Fruit fly (Drosophila melanogaster): Measurements from ENCODE around the gene CG13771.

The CG13771 gene

dm6 chr2L:6683992-6684882 is 20.8 kb upstream of the CG13771 start, which contains the start of gene Nhe3 (continued):
- TF ChIP-seq corto (GFP tag; optimal IDR thresholded peaks at IDR 0.05) (no peak), CG10267 (tag; optimal IDR thresholded peaks at IDR 0.05) (peak; percentile 72), CG8388 (GFP tag; optimal IDR thresholded peaks at IDR 0.05) (peak; percentile 71), wek (GFP tag; optimal IDR thresholded peaks at IDR 0.05) (no peak), CG10979 (tag; optimal IDR thresholded peaks at IDR 0.05) (peak; percentile 73), Sox100B (GFP tag; optimal IDR thresholded peaks at IDR 0.05) (peak; percentile 81), bigmax (GFP tag; optimal IDR thresholded peaks at IDR 0.05) (no peak), stc (GFP tag; IDR thresholded peaks at IDR 0.05) (peak; percentile 74), Hsf (GFP tag; optimal IDR thresholded peaks at IDR 0.05) (peak; percentile 90), maf-S (GFP tag; optimal IDR thresholded peaks at IDR 0.05) (peak; percentile 59), Hr3 (GFP tag; optimal IDR thresholded peaks at IDR 0.05) (peak; percentile 81), CG34422 (GFP tag; IDR thresholded peaks at IDR 0.05) (peak; percentile 77), CG10274 (GFP tag; optimal IDR thresholded peaks at IDR 0.05) (peak; percentile 36), salm (tag; optimal IDR thresholded peaks at IDR 0.05) (peak; percentile 74), CG16779 (GFP tag; IDR thresholded peaks at IDR 0.05) (peak; percentile 57; the same call in 1 of the 2 replicates), pho (GFP tag; optimal IDR thresholded peaks at IDR 0.05) (peak; percentile 87), CG31224 (GFP tag; IDR thresholded peaks at IDR 0.05) (peak; percentile 63), Fer3 (tag; optimal IDR thresholded peaks at IDR 0.05) (peak; percentile 70), fu2 (GFP tag; optimal IDR thresholded peaks at IDR 0.05) (peak; percentile 78), CG12104 (GFP tag; optimal IDR thresholded peaks at IDR 0.05) (peak; percentile 73), D (optimal IDR thresholded peaks at IDR 0.05) (no peak), D (GFP tag; optimal IDR thresholded peaks at IDR 0.05) (peak; percentile 66), CG15696 (tag; optimal IDR thresholded peaks at IDR 0.05) (peak; percentile 72), lilli (GFP tag; optimal IDR thresholded peaks at IDR 0.05) (peak; percentile 90), gsb (GFP tag; IDR thresholded peaks at IDR 0.05) (peak; percentile 60), CG16863 (GFP tag; optimal IDR thresholded peaks at IDR 0.05) (peak; percentile 77), dati (GFP tag; IDR thresholded peaks at IDR 0.05) (peak; percentile 36; the same call in 1 of the 2 replicates), Ada2b (GFP tag; IDR thresholded peaks at IDR 0.05) (peak; percentile 66), CG17802 (tag; optimal IDR thresholded peaks at IDR 0.05) (peak; percentile 26), her (GFP tag; optimal IDR thresholded peaks at IDR 0.05) (peak; percentile 37), CG1832 (GFP tag; optimal IDR thresholded peaks at IDR 0.05) (no peak), ewg (GFP tag; optimal IDR thresholded peaks at IDR 0.05) (peak; percentile 73), phol (tag; optimal IDR thresholded peaks at IDR 0.05) (peak; percentile 81), Aef1 (GFP tag; IDR thresholded peaks at IDR 0.05) (peak; percentile 89), CG8359 (GFP tag; optimal IDR thresholded peaks at IDR 0.05; ENCODE audit: borderline replicate concordance) (peak; percentile 24), hb (GFP tag; IDR thresholded peaks at IDR 0.05; ENCODE audit: partially characterized antibody) (no peak), CG4404 (GFP tag; IDR thresholded peaks at IDR 0.05) (peak; percentile 76), CG2889 (GFP tag; IDR thresholded peaks at IDR 0.05) (peak; percentile 78; the same call in 2 of the 3 replicates), cwo (GFP tag; optimal IDR thresholded peaks at IDR 0.05) (peak; percentile 55), gcm2 (GFP tag; optimal IDR thresholded peaks at IDR 0.05) (peak; percentile 50), nau (GFP tag; optimal IDR thresholded peaks at IDR 0.05) (peak; percentile 58), Awh (GFP tag; IDR thresholded peaks at IDR 0.05) (peak; percentile 76), CG2678 (tag; optimal IDR thresholded peaks at IDR 0.05) (peak; percentile 82), nom (GFP tag; optimal IDR thresholded peaks at IDR 0.05) (peak; percentile 49), CG18262 (tag; optimal IDR thresholded peaks at IDR 0.05) (peak; percentile 78), mld (GFP tag; IDR thresholded peaks at IDR 0.05; ENCODE audit: partially characterized antibody) (0 out of 3 replicates have a peak, but pooled peaks have one; percentile 54), wdn (GFP tag; IDR thresholded peaks at IDR 0.05) (peak; percentile 54), sima (GFP tag; optimal IDR thresholded peaks at IDR 0.05) (no peak)
